Worm (Caenorhabditis elegans) whole organism, late embryonic: ENCODE data around the gene tmem-184.

Experiments
- ets-4 ChIP-seq: sonication (generic microtip); optimal IDR thresholded peaks from 2 replicates; lab custom pipeline; 2016; ENCODE audit warnings: missing genetic modification characterization, missing compliant biosample characterization
- eyg-1 ChIP-seq: sonication (generic microtip); optimal IDR thresholded peaks from 2 replicates; lab custom pipeline; 2016; ENCODE audit warnings: missing genotype, missing genetic modification characterization, missing compliant biosample characterization
- gmeb-2 ChIP-seq: sonication (generic microtip); optimal IDR thresholded peaks from 2 replicates; lab custom pipeline; 2016; ENCODE audit warnings: missing genetic modification characterization, inconsistent platforms, missing compliant biosample characterization
- hlh-6 ChIP-seq: sonication (generic microtip); optimal IDR thresholded peaks from 2 replicates; lab custom pipeline; 2016; ENCODE audit warnings: missing genotype, missing genetic modification characterization, missing compliant biosample characterization
- lin-11 ChIP-seq: fragments of 200-800 bp; sonication (Bioruptor generic); optimal IDR thresholded peaks from 2 replicates; lab custom pipeline; 2018; ENCODE audit warnings: mild to moderate bottlenecking, missing genetic modification characterization, missing compliant biosample characterization
- madf-2 ChIP-seq: sonication (generic microtip); optimal IDR thresholded peaks from 2 replicates; lab custom pipeline; 2017; ENCODE audit warnings: missing genetic modification characterization, missing compliant biosample characterization
- nfya-1 ChIP-seq: sonication (generic microtip); optimal IDR thresholded peaks from 2 replicates; lab custom pipeline; 2017; ENCODE audit warnings: missing genetic modification characterization, mild to moderate bottlenecking, missing compliant biosample characterization, antibody characterized with exemption, moderate library complexity
- nhr-11 ChIP-seq: fragments of 150-350 bp; optimal IDR thresholded peaks from 2 replicates; lab custom pipeline; 2014; ENCODE audit warnings: missing biosample characterization, missing genetic modification characterization
- pqm-1 ChIP-seq: sonication (generic microtip); optimal IDR thresholded peaks from 2 replicates; lab custom pipeline; 2016; ENCODE audit warnings: missing genetic modification characterization, missing compliant biosample characterization
- pros-1 ChIP-seq: fragments of 150-350 bp; optimal IDR thresholded peaks from 2 replicates; lab custom pipeline; 2014; ENCODE audit warnings: missing biosample characterization, missing genetic modification reagents, missing genetic modification characterization
- zip-5 ChIP-seq: sonication (generic microtip); optimal IDR thresholded peaks from 2 replicates; lab custom pipeline; 2016; ENCODE audit warnings: missing genetic modification characterization, missing compliant biosample characterization

ce11 chrX:14678983-14679382, 27.7 kb downstream of the tmem-184 start:
- TF ChIP-seq pqm-1: no peak
- TF ChIP-seq madf-2 (tag; lab: Kevin White, UChicago): no peak
- no peak for TF ChIP-seq pros-1 (tag; lab: Kevin White, UChicago)
- TF ChIP-seq nfya-1 (tag; lab: Kevin White, UChicago): no peak
- TF ChIP-seq lin-11 (tag; lab: Kevin White, UChicago): no peak
- no peak for TF ChIP-seq zip-5
- TF ChIP-seq ets-4: no peak
- TF ChIP-seq nhr-11: no peak
- no peak for TF ChIP-seq gmeb-2
- no peak for TF ChIP-seq eyg-1 (tag; lab: Kevin White, UChicago)
- TF ChIP-seq hlh-6 (tag; lab: Kevin White, UChicago): no peak
